Worm (Caenorhabditis elegans): ENCODE results near the gene B0280.7.
A peak's percentile ranks its signal among the peaks of the same experiment; 100 is the strongest.

B0280.7 gene

ce11 chrIII:7111793-7112192 lies at the start of gene B0280.7:
TSS of gene B0280.7 (minus strand) at chrIII:7111893.
- TF ChIP-seq ceh-36 (tag; optimal IDR thresholded peaks at IDR 0.05) (no peak), hmg-4 (GFP tag; optimal IDR thresholded peaks at IDR 0.05) (no peak), hmbx-1 (tag; optimal IDR thresholded peaks at IDR 0.05) (no peak), F13C5.2 (tag; optimal IDR thresholded peaks at IDR 0.05) (no peak), ceh-13 (GFP tag; optimal IDR thresholded peaks at IDR 0.05) (no peak), tbx-37 (GFP tag; conservative IDR thresholded peaks at IDR 0.05) (no peak), aly-1 (tag; optimal IDR thresholded peaks at IDR 0.05) (no peak), tbx-11 (GFP tag; IDR thresholded peaks at IDR 0.05) (no peak), pes-1 (GFP tag; IDR thresholded peaks at IDR 0.05) (no peak), ama-1 (optimal IDR thresholded peaks at IDR 0.05) (no peak), flt-1 (GFP tag; IDR thresholded peaks at IDR 0.05) (no peak), tra-4 (tag; optimal IDR thresholded peaks at IDR 0.05) (no peak), hnd-1 (tag; optimal IDR thresholded peaks at IDR 0.05) (no peak), ets-7 (tag; optimal IDR thresholded peaks at IDR 0.05) (no peak), sea-1 (GFP tag; conservative IDR thresholded peaks at IDR 0.05) (no peak), B0310.2 (tag; optimal IDR thresholded peaks at IDR 0.05) (no peak), scrt-1 (GFP tag; IDR thresholded peaks at IDR 0.05) (no peak)

- TF ChIP-seq hmg-4 (GFP tag; optimal IDR thresholded peaks at IDR 0.05) (no peak), sea-1 (GFP tag; conservative IDR thresholded peaks at IDR 0.05) (no peak), hnd-1 (tag; optimal IDR thresholded peaks at IDR 0.05) (no peak), ets-7 (tag; optimal IDR thresholded peaks at IDR 0.05) (no peak)
Observed at ce11 chrIII:7161055-7161454, 49.4 kb upstream of the B0280.7 start, which contains the start of gene rnp-7. TSS of gene rnp-7 (minus strand) at chrIII:7161155.

- no peak for TF ChIP-seq B0310.2 (tag; optimal IDR thresholded peaks at IDR 0.05)
Observed at ce11 chrIII:7159246-7159645, 47.6 kb upstream of the B0280.7 start.

ce11 chrIII:7158709-7159108 lies 47.0 kb upstream of the B0280.7 start, which contains the start of gene nuo-4:
TSS of gene nuo-4 (minus strand) at chrIII:7158809.
- no peak for TF ChIP-seq pes-1 (GFP tag; IDR thresholded peaks at IDR 0.05)
- no peak for TF ChIP-seq tra-4 (tag; optimal IDR thresholded peaks at IDR 0.05)
- TF ChIP-seq tbx-11 (GFP tag; IDR thresholded peaks at IDR 0.05) = no peak
- no peak for TF ChIP-seq ceh-36 (tag; optimal IDR thresholded peaks at IDR 0.05)
- no peak for TF ChIP-seq tbx-37 (GFP tag; conservative IDR thresholded peaks at IDR 0.05)
- TF ChIP-seq ama-1 (optimal IDR thresholded peaks at IDR 0.05) = no peak
- no peak for TF ChIP-seq sea-1 (GFP tag; conservative IDR thresholded peaks at IDR 0.05)
- no peak for TF ChIP-seq F13C5.2 (tag; optimal IDR thresholded peaks at IDR 0.05)
- TF ChIP-seq aly-1 (tag; optimal IDR thresholded peaks at IDR 0.05) = no peak
- no peak for TF ChIP-seq hmg-4 (GFP tag; optimal IDR thresholded peaks at IDR 0.05)
- no peak for TF ChIP-seq ets-7 (tag; optimal IDR thresholded peaks at IDR 0.05)

- TF ChIP-seq pes-1 (GFP tag; IDR thresholded peaks at IDR 0.05) (no peak), flt-1 (GFP tag; IDR thresholded peaks at IDR 0.05) (peak; percentile 3; the same call in 1 of the 2 replicates), aly-1 (tag; optimal IDR thresholded peaks at IDR 0.05) (no peak), F13C5.2 (tag; optimal IDR thresholded peaks at IDR 0.05) (peak; percentile 70), sea-1 (GFP tag; conservative IDR thresholded peaks at IDR 0.05) (0 out of 2 replicates have a peak, but pooled peaks have one; percentile 28), scrt-1 (GFP tag; IDR thresholded peaks at IDR 0.05) (no peak), ama-1 (optimal IDR thresholded peaks at IDR 0.05) (no peak), hmg-4 (GFP tag; optimal IDR thresholded peaks at IDR 0.05) (peak; percentile 2)
Observed at ce11 chrIII:7155631-7156030, 43.9 kb upstream of the B0280.7 start.

- no peak for TF ChIP-seq tbx-11 (GFP tag; IDR thresholded peaks at IDR 0.05)
- TF ChIP-seq ets-7 (tag; optimal IDR thresholded peaks at IDR 0.05) = no peak
- TF ChIP-seq hmg-4 (GFP tag; optimal IDR thresholded peaks at IDR 0.05) = no peak
- TF ChIP-seq ama-1 (optimal IDR thresholded peaks at IDR 0.05) = no peak
- TF ChIP-seq ceh-13 (GFP tag; optimal IDR thresholded peaks at IDR 0.05) = no peak
- TF ChIP-seq F13C5.2 (tag; optimal IDR thresholded peaks at IDR 0.05) = no peak
- TF ChIP-seq aly-1 (tag; optimal IDR thresholded peaks at IDR 0.05) = no peak
- no peak for TF ChIP-seq ceh-36 (tag; optimal IDR thresholded peaks at IDR 0.05)
- no peak for TF ChIP-seq tra-4 (tag; optimal IDR thresholded peaks at IDR 0.05)
- TF ChIP-seq sea-1 (GFP tag; conservative IDR thresholded peaks at IDR 0.05) = no peak
- no peak for TF ChIP-seq B0310.2 (tag; optimal IDR thresholded peaks at IDR 0.05)
- TF ChIP-seq scrt-1 (GFP tag; IDR thresholded peaks at IDR 0.05) = no peak
- no peak for TF ChIP-seq hmbx-1 (tag; optimal IDR thresholded peaks at IDR 0.05)
- no peak for TF ChIP-seq tbx-37 (GFP tag; conservative IDR thresholded peaks at IDR 0.05)
- TF ChIP-seq flt-1 (GFP tag; IDR thresholded peaks at IDR 0.05) = no peak
- no peak for TF ChIP-seq hnd-1 (tag; optimal IDR thresholded peaks at IDR 0.05)
Observed at ce11 chrIII:7154526-7154925, 42.8 kb upstream of the B0280.7 start.

ce11 chrIII:7153747-7154238 lies 42.1 kb upstream of the B0280.7 start, which contains the start of gene ogt-1:
TSS of gene ogt-1 (minus strand) at chrIII:7153797.
- TF ChIP-seq tbx-11 (GFP tag; IDR thresholded peaks at IDR 0.05) = no peak
- peak; percentile 25 for TF ChIP-seq hmg-4 (GFP tag; optimal IDR thresholded peaks at IDR 0.05)
- TF ChIP-seq F13C5.2 (tag; optimal IDR thresholded peaks at IDR 0.05) = peak; percentile 32

- no peak for TF ChIP-seq flt-1 (GFP tag; IDR thresholded peaks at IDR 0.05)
- TF ChIP-seq ceh-13 (GFP tag; optimal IDR thresholded peaks at IDR 0.05) = no peak
- no peak for TF ChIP-seq ets-7 (tag; optimal IDR thresholded peaks at IDR 0.05)
- TF ChIP-seq hmbx-1 (tag; optimal IDR thresholded peaks at IDR 0.05) = no peak
- TF ChIP-seq ama-1 (optimal IDR thresholded peaks at IDR 0.05) = no peak
- no peak for TF ChIP-seq aly-1 (tag; optimal IDR thresholded peaks at IDR 0.05)
- no peak for TF ChIP-seq scrt-1 (GFP tag; IDR thresholded peaks at IDR 0.05)
- no peak for TF ChIP-seq F13C5.2 (tag; optimal IDR thresholded peaks at IDR 0.05)
- no peak for TF ChIP-seq tra-4 (tag; optimal IDR thresholded peaks at IDR 0.05)
- no peak for TF ChIP-seq sea-1 (GFP tag; conservative IDR thresholded peaks at IDR 0.05)
- TF ChIP-seq pes-1 (GFP tag; IDR thresholded peaks at IDR 0.05) = no peak
Observed at ce11 chrIII:7152569-7152968, 40.9 kb upstream of the B0280.7 start.
